Fruit fly (Drosophila melanogaster): Measurements from ENCODE around the gene CG6834.

CG6834 gene

DNA sequence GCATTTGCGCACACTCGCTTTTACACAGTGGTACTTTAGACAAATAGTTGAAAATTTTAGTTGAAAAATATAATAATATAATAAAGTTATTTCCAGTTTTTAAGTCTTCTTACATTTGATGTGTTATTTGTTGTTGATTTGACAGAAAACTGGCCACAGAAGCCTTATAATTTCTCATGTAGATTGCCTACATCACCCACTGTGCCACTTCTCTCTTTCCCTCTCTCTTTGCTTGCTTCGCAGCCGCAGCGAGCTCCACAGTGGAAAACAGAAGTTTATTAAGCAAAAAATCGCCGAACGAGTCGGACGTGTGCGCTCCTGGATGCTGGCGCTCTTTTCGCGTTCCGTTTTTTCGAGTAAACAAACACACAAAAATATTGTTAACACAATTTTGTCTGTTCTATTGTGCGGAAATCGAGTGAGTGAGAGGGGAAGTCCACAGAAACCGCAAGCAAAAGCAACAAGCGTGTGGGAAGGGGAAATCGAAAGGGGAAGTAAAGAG is 32.0 kb downstream of the CG6834 start, which contains the start of gene CG42327 (continued):
- TF ChIP-seq CG1792 (GFP tag; optimal IDR thresholded peaks at IDR 0.05) (peak; percentile 65), CG2129 (GFP tag; IDR thresholded peaks at IDR 0.05; ENCODE audit: partially characterized antibody) (no peak), scrt (GFP tag; optimal IDR thresholded peaks at IDR 0.05) (peak; percentile 86), phol (tag; optimal IDR thresholded peaks at IDR 0.05) (peak; percentile 94), fru (optimal IDR thresholded peaks at IDR 0.05) (no peak), Trl (optimal IDR thresholded peaks at IDR 0.05) (peak; percentile 63 to 74), Trl (GFP tag; optimal IDR thresholded peaks at IDR 0.05) (peak; percentile 85), CG18599 (GFP tag; optimal IDR thresholded peaks at IDR 0.05) (peak; percentile 95), so (GFP tag; IDR thresholded peaks at IDR 0.05) (peak; percentile 95), sc (optimal IDR thresholded peaks at IDR 0.05) (no peak), sc (GFP tag; optimal IDR thresholded peaks at IDR 0.05) (peak; percentile 95), MESR4 (GFP tag; optimal IDR thresholded peaks at IDR 0.05) (peak; percentile 37), Ssrp (tag; optimal IDR thresholded peaks at IDR 0.05) (peak; percentile 93), org-1 (GFP tag; optimal IDR thresholded peaks at IDR 0.05) (peak; percentile 91), CG17328 (GFP tag; IDR thresholded peaks at IDR 0.05) (peak; percentile 98), CG4617 (GFP tag; optimal IDR thresholded peaks at IDR 0.05; ENCODE audit: borderline replicate concordance) (peak; percentile 77), ara (GFP tag; IDR thresholded peaks at IDR 0.05) (peak; percentile 97), gfzf (GFP tag; optimal IDR thresholded peaks at IDR 0.05) (no peak), CG12299 (tag; optimal IDR thresholded peaks at IDR 0.05) (peak; percentile 91), twi (tag; optimal IDR thresholded peaks at IDR 0.05) (peak; percentile 72), Sox102F (GFP tag; optimal IDR thresholded peaks at IDR 0.05) (peak; percentile 97), br (optimal IDR thresholded peaks at IDR 0.05) (no peak), CG4424 (GFP tag; optimal IDR thresholded peaks at IDR 0.05) (peak; percentile 95), CG30431 (GFP tag; optimal IDR thresholded peaks at IDR 0.05) (peak; percentile 95), cato (GFP tag; optimal IDR thresholded peaks at IDR 0.05; ENCODE audit: borderline replicate concordance) (peak; percentile 90), CG34422 (GFP tag; IDR thresholded peaks at IDR 0.05) (peak; percentile 96), CG4282 (GFP tag; optimal IDR thresholded peaks at IDR 0.05) (peak; percentile 79), Eip74EF (GFP tag; optimal IDR thresholded peaks at IDR 0.05) (peak in 1 of 2 experiments; percentile 88), CG15601 (tag; optimal IDR thresholded peaks at IDR 0.05) (peak; percentile 92), tna (GFP tag; IDR thresholded peaks at IDR 0.05; ENCODE audit: partially characterized antibody) (peak; percentile 54; the same call in 1 of the 2 replicates), ssp (GFP tag; IDR thresholded peaks at IDR 0.05) (peak; percentile 87), CG14441 (GFP tag; IDR thresholded peaks at IDR 0.05) (peak; percentile 94), vvl (GFP tag; IDR thresholded peaks at IDR 0.05) (peak; percentile 98), Optix (GFP tag; IDR thresholded peaks at IDR 0.05) (peak; percentile 96), otp (GFP tag; IDR thresholded peaks at IDR 0.05) (peak; percentile 97), chinmo (GFP tag; IDR thresholded peaks at IDR 0.05; ENCODE audit: partially characterized antibody) (peak; percentile 86; the same call in 2 of the 4 replicates), NK7.1 (GFP tag; optimal IDR thresholded peaks at IDR 0.05) (peak; percentile 64), CG15696 (tag; optimal IDR thresholded peaks at IDR 0.05) (peak; percentile 82), CkIIα-i1 (GFP tag; IDR thresholded peaks at IDR 0.05) (peak; percentile 26; the same call in 1 of the 2 replicates), CG34224 (GFP tag; IDR thresholded peaks at IDR 0.05; ENCODE audit: partially characterized antibody) (no peak), eve (GFP tag; optimal IDR thresholded peaks at IDR 0.05) (peak in 1 of 2 experiments; percentile 80), CG13296 (GFP tag; optimal IDR thresholded peaks at IDR 0.05) (peak; percentile 87), tap (tag; optimal IDR thresholded peaks at IDR 0.05) (peak; percentile 93), cwo (GFP tag; optimal IDR thresholded peaks at IDR 0.05) (peak; percentile 89), peb (GFP tag; IDR thresholded peaks at IDR 0.05) (peak; percentile 93), Ets65A (GFP tag) (peak; percentile 89), ac (GFP tag; optimal IDR thresholded peaks at IDR 0.05) (peak; percentile 90), Dip2 (GFP tag; IDR thresholded peaks at IDR 0.05) (peak; percentile 65), jumu (GFP tag; optimal IDR thresholded peaks at IDR 0.05) (peak; percentile 84), Atf-2 (GFP tag; optimal IDR thresholded peaks at IDR 0.05) (peak; percentile 82), mam (GFP tag; optimal IDR thresholded peaks at IDR 0.05) (peak; percentile 47)
